Fruit fly (Drosophila melanogaster): ENCODE results near the gene Mat89Ba.

Gene Mat89Ba

dm6 chr3R:16242461-16242934, 29.7 kb downstream of the Mat89Ba start (continued):
- TF ChIP-seq Sox102F (GFP tag; optimal IDR thresholded peaks at IDR 0.05) (no peak), MBD-R2 (GFP tag; IDR thresholded peaks at IDR 0.05) (no peak), sr (GFP tag; IDR thresholded peaks at IDR 0.05) (no peak), CG7556 (GFP tag; optimal IDR thresholded peaks at IDR 0.05) (no peak), CG6654 (GFP tag; optimal IDR thresholded peaks at IDR 0.05) (no peak), kni (GFP tag; optimal IDR thresholded peaks at IDR 0.05) (peak; percentile 100), Max (GFP tag; optimal IDR thresholded peaks at IDR 0.05) (no peak), wor (GFP tag; IDR thresholded peaks at IDR 0.05) (no peak), Optix (GFP tag; IDR thresholded peaks at IDR 0.05) (no peak), NfI (GFP tag; optimal IDR thresholded peaks at IDR 0.05) (no peak), Xbp1 (GFP tag; optimal IDR thresholded peaks at IDR 0.05) (peak; percentile 28), CG4404 (GFP tag; IDR thresholded peaks at IDR 0.05) (no peak), CG4328 (GFP tag; optimal IDR thresholded peaks at IDR 0.05) (peak; percentile 39), CG7372 (GFP tag; IDR thresholded peaks at IDR 0.05) (no peak), Rx (GFP tag; IDR thresholded peaks at IDR 0.05) (no peak), yki (optimal IDR thresholded peaks at IDR 0.05) (peak; percentile 87), PHDP (tag; optimal IDR thresholded peaks at IDR 0.05) (peak; percentile 34), org-1 (GFP tag; optimal IDR thresholded peaks at IDR 0.05) (peak; percentile 21), Ssrp (tag; optimal IDR thresholded peaks at IDR 0.05) (no peak), CG16815 (GFP tag; optimal IDR thresholded peaks at IDR 0.05) (no peak), chif (GFP tag; optimal IDR thresholded peaks at IDR 0.05) (no peak), CG1529 (GFP tag; optimal IDR thresholded peaks at IDR 0.05) (no peak), CG11723 (GFP tag; optimal IDR thresholded peaks at IDR 0.05) (no peak), CrebB (tag; optimal IDR thresholded peaks at IDR 0.05) (peak; percentile 70), bab2 (GFP tag; optimal IDR thresholded peaks at IDR 0.05) (no peak), NFAT (GFP tag; IDR thresholded peaks at IDR 0.05) (no peak), sim (GFP tag; IDR thresholded peaks at IDR 0.05) (no peak), CG3281 (GFP tag; optimal IDR thresholded peaks at IDR 0.05) (peak; percentile 36), CG17802 (tag; optimal IDR thresholded peaks at IDR 0.05) (no peak), CG13296 (GFP tag; optimal IDR thresholded peaks at IDR 0.05) (peak; percentile 25), Hand (GFP tag; optimal IDR thresholded peaks at IDR 0.05) (peak; percentile 62), CG14860 (GFP tag; IDR thresholded peaks at IDR 0.05; ENCODE audit: partially characterized antibody) (no peak), Gug (GFP tag; IDR thresholded peaks at IDR 0.05) (no peak), CG7839 (tag; optimal IDR thresholded peaks at IDR 0.05) (peak; percentile 44), gcm (GFP tag; optimal IDR thresholded peaks at IDR 0.05) (peak; percentile 90), ranshi (GFP tag; IDR thresholded peaks at IDR 0.05) (no peak), CG9727 (GFP tag; optimal IDR thresholded peaks at IDR 0.05) (no peak), CG11696 (GFP tag; IDR thresholded peaks at IDR 0.05) (no peak), ATbp (GFP tag; optimal IDR thresholded peaks at IDR 0.05) (no peak), lmd (GFP tag; IDR thresholded peaks at IDR 0.05) (no peak), CG16863 (GFP tag; optimal IDR thresholded peaks at IDR 0.05) (peak; percentile 18), toy (GFP tag; IDR thresholded peaks at IDR 0.05) (no peak), Dll (GFP tag; IDR thresholded peaks at IDR 0.05; ENCODE audit: partially characterized antibody) (no peak), Ptx1 (GFP tag; IDR thresholded peaks at IDR 0.05) (no peak), grau (tag; optimal IDR thresholded peaks at IDR 0.05) (peak; percentile 34), ftz-f1 (GFP tag; optimal IDR thresholded peaks at IDR 0.05) (peak; percentile 98), trh (GFP tag; optimal IDR thresholded peaks at IDR 0.05) (no peak), tna (GFP tag; IDR thresholded peaks at IDR 0.05; ENCODE audit: partially characterized antibody) (no peak), vfl (GFP tag; optimal IDR thresholded peaks at IDR 0.05) (no peak), Scr (GFP tag; IDR thresholded peaks at IDR 0.05; ENCODE audit: partially characterized antibody) (no peak), Pdp1 (GFP tag; optimal IDR thresholded peaks at IDR 0.05) (peak in 1 of 2 experiments; percentile 100), CG13775 (GFP tag; optimal IDR thresholded peaks at IDR 0.05) (no peak)
